Fruit fly (Drosophila melanogaster) whole organism, embryonic: ENCODE data around the gene CG7101.

Experiments
- BtbVII ChIP-seq: fragments of 200-800 bp; sonication (Bioruptor generic); optimal IDR thresholded peaks from 3 replicates; lab custom pipeline; 2017; ENCODE audit warnings: missing biosample characterization, mild to moderate bottlenecking, missing genetic modification characterization
- CG11723 ChIP-seq: fragments of 200-800 bp; sonication (Bioruptor generic); optimal IDR thresholded peaks from 2 replicates; lab custom pipeline; 2017; ENCODE audit warnings: missing biosample characterization, mild to moderate bottlenecking, missing genetic modification characterization
- CG13296 ChIP-seq: fragments of 200-800 bp; sonication (Bioruptor generic); optimal IDR thresholded peaks from 3 replicates; lab custom pipeline; 2018; ENCODE audit warnings: missing biosample characterization, mild to moderate bottlenecking, missing genetic modification characterization
- CG13624 ChIP-seq: fragments of 200-800 bp; sonication (Bioruptor generic); optimal IDR thresholded peaks from 2 replicates; lab custom pipeline; 2016; ENCODE audit warnings: missing biosample characterization, missing genetic modification characterization
- CG14014 ChIP-seq: fragments of 200-800 bp; sonication (Bioruptor generic); IDR thresholded peaks from 2 replicates; pipeline ENCODE4 v1.3.6; 2022; ENCODE audit warnings: missing biosample characterization, missing genetic modification characterization
- CG14050 ChIP-seq: fragments of 200-800 bp; sonication (Bioruptor generic); IDR thresholded peaks from 3 replicates; pipeline ENCODE4 v1.3.6; 2022; ENCODE audit warnings: missing biosample characterization, missing genetic modification characterization
- CG1603 ChIP-seq: fragments of 200-800 bp; sonication (Bioruptor generic); optimal IDR thresholded peaks from 2 replicates; lab custom pipeline; 2019; ENCODE audit warnings: missing biosample characterization, mild to moderate bottlenecking, missing genetic modification characterization, moderate library complexity
- CG17328 ChIP-seq: fragments of 200-800 bp; sonication (Bioruptor generic); IDR thresholded peaks from 2 replicates; pipeline ENCODE4 v1.3.6; 2022; ENCODE audit warnings: missing biosample characterization, missing genetic modification characterization
- CG17612 ChIP-seq: fragments of 200-800 bp; sonication (Bioruptor generic); IDR thresholded peaks from 2 replicates; pipeline ENCODE4 v1.3.6; 2022; ENCODE audit warnings: missing biosample characterization, missing genetic modification characterization
- CG17802 ChIP-seq: fragments of 200-800 bp; sonication (Bioruptor generic); optimal IDR thresholded peaks from 2 replicates; lab custom pipeline; 2018; ENCODE audit warnings: missing biosample characterization, mild to moderate bottlenecking, missing genetic modification characterization, moderate library complexity
- CG18262 ChIP-seq: fragments of 200-800 bp; optimal IDR thresholded peaks from 3 replicates; lab custom pipeline; 2019; ENCODE audit warnings: missing biosample characterization, mild to moderate bottlenecking, missing genetic modification characterization, moderate library complexity
- CG18619 ChIP-seq: fragments of 200-800 bp; sonication (Bioruptor generic); optimal IDR thresholded peaks from 3 replicates; lab custom pipeline; 2017; ENCODE audit warnings: missing biosample characterization, mild to moderate bottlenecking, missing genetic modification characterization
- CG31388 ChIP-seq: fragments of 200-800 bp; sonication (Bioruptor generic); optimal IDR thresholded peaks from 2 replicates; lab custom pipeline; 2016; ENCODE audit warnings: missing biosample characterization, missing genetic modification characterization
- CG32532 ChIP-seq: fragments of 200-800 bp; sonication (Bioruptor generic); IDR thresholded peaks from 2 replicates; pipeline ENCODE4 v1.3.6; 2022; ENCODE audit warnings: missing biosample characterization, missing genetic modification characterization
- CG4282 ChIP-seq: fragments of 200-800 bp; sonication (Bioruptor generic); optimal IDR thresholded peaks from 2 replicates; lab custom pipeline; 2016; ENCODE audit warnings: missing biosample characterization, missing genetic modification characterization
- CG6765 ChIP-seq: fragments of 200-800 bp; sonication (Bioruptor generic); optimal IDR thresholded peaks from 3 replicates; lab custom pipeline; 2017; ENCODE audit warnings: missing biosample characterization, mild to moderate bottlenecking, missing genetic modification characterization
- CG7357 ChIP-seq: fragments of 200-800 bp; sonication (Bioruptor generic); IDR thresholded peaks from 3 replicates; pipeline ENCODE4 v1.3.6; 2022; ENCODE audit warnings: missing biosample characterization, missing genetic modification characterization
- CG7556 ChIP-seq: fragments of 200-800 bp; sonication (Bioruptor generic); optimal IDR thresholded peaks from 2 replicates; lab custom pipeline; 2017; ENCODE audit warnings: missing biosample characterization, mild to moderate bottlenecking, missing genetic modification characterization
- CG9215 ChIP-seq: fragments of 200-800 bp; sonication (Bioruptor generic); IDR thresholded peaks from 2 replicates; pipeline ENCODE4 v1.3.6; 2022; ENCODE audit warnings: missing biosample characterization, missing genetic modification characterization
- CG9932 ChIP-seq: fragments of 200-800 bp; sonication (Bioruptor generic); IDR thresholded peaks from 2 replicates; pipeline ENCODE4 v1.3.6; 2022; ENCODE audit warnings: missing biosample characterization, missing genetic modification characterization
- D ChIP-seq, 2 experiments: fragments of 200-800 bp in 1 of 2; fragments of >200 bp in 1 of 2; sonication (Bioruptor generic) in 1 of 2; optimal IDR thresholded peaks; 2 replicates in 1 of 2; 3 replicates in 1 of 2; lab custom pipeline; 2017; ENCODE audit warnings: mild to moderate bottlenecking in 1 of 2, missing biosample characterization in 1 of 2, missing genetic modification characterization in 1 of 2, missing genetic modification reagents in 1 of 2
- Dek ChIP-seq: fragments of 200-800 bp; sonication (Bioruptor generic); optimal IDR thresholded peaks from 3 replicates; lab custom pipeline; 2019; ENCODE audit warnings: missing biosample characterization, mild to moderate bottlenecking, missing genetic modification characterization, moderate library complexity
- Doc3 ChIP-seq: fragments of 200-800 bp; sonication (Bioruptor generic); IDR thresholded peaks from 3 replicates; pipeline ENCODE4 v1.3.6; 2022; ENCODE audit warnings: missing biosample characterization, missing genetic modification characterization; ENCODE audit not compliant: partially characterized antibody
- Dp ChIP-seq: fragments of 200-800 bp; sonication (Bioruptor generic); optimal IDR thresholded peaks from 2 replicates; lab custom pipeline; 2018; ENCODE audit warnings: missing biosample characterization, mild to moderate bottlenecking, missing genetic modification characterization, moderate library complexity
- HHEX ChIP-seq: fragments of 200-800 bp; sonication (Bioruptor generic); optimal IDR thresholded peaks from 3 replicates; lab custom pipeline; 2017; ENCODE audit warnings: missing biosample characterization, mild to moderate bottlenecking, missing genetic modification characterization, missing genetic modification reagents
- HLH3B ChIP-seq: fragments of 200-800 bp; sonication (Bioruptor generic); IDR thresholded peaks from 2 replicates; pipeline ENCODE4 v1.3.6; 2022; ENCODE audit warnings: missing biosample characterization, missing genetic modification characterization
- HLH4C ChIP-seq: fragments of 200-800 bp; sonication (Bioruptor generic); IDR thresholded peaks from 3 replicates; pipeline ENCODE4 v1.3.6; 2022; ENCODE audit warnings: missing biosample characterization, missing genetic modification characterization; ENCODE audit not compliant: partially characterized antibody
- HmgD ChIP-seq: fragments of 200-800 bp; sonication (Bioruptor generic); optimal IDR thresholded peaks from 3 replicates; lab custom pipeline; 2016; ENCODE audit warnings: missing biosample characterization, missing genetic modification characterization
- Neu2 ChIP-seq: fragments of 200-800 bp; sonication (Bioruptor generic); optimal IDR thresholded peaks from 3 replicates; lab custom pipeline; 2016; ENCODE audit warnings: missing biosample characterization, missing genetic modification characterization, borderline replicate concordance
- Nf-YB ChIP-seq: fragments of 200-800 bp; sonication (Bioruptor generic); optimal IDR thresholded peaks from 3 replicates; lab custom pipeline; 2019; ENCODE audit warnings: missing biosample characterization, mild to moderate bottlenecking, missing genetic modification characterization, moderate library complexity
- Rx ChIP-seq: fragments of 200-800 bp; sonication (Bioruptor generic); IDR thresholded peaks from 2 replicates; pipeline ENCODE4 v1.3.6; 2022; ENCODE audit warnings: missing biosample characterization, missing genetic modification characterization
- Scr ChIP-seq: fragments of 200-800 bp; sonication (Bioruptor generic); IDR thresholded peaks from 2 replicates; pipeline ENCODE4 v1.3.6; 2022; ENCODE audit warnings: missing biosample characterization, missing genetic modification characterization; ENCODE audit not compliant: partially characterized antibody
- Xrp1 ChIP-seq: fragments of 200-800 bp; sonication (Bioruptor generic); IDR thresholded peaks from 2 replicates; pipeline ENCODE4 v1.3.6; 2022; ENCODE audit warnings: missing biosample characterization, missing genetic modification characterization
- az2 ChIP-seq: fragments of 200-800 bp; sonication (Bioruptor generic); optimal IDR thresholded peaks from 3 replicates; lab custom pipeline; 2016; ENCODE audit warnings: missing biosample characterization, missing genetic modification characterization
- en ChIP-seq: fragments of 200-800 bp; sonication (Bioruptor generic); optimal IDR thresholded peaks from 2 replicates; lab custom pipeline; 2016; ENCODE audit warnings: missing biosample characterization, missing genetic modification characterization
- fd102C ChIP-seq: fragments of 200-800 bp; sonication (Bioruptor generic); optimal IDR thresholded peaks from 2 replicates; lab custom pipeline; 2018; ENCODE audit warnings: missing biosample characterization, mild to moderate bottlenecking, missing genetic modification characterization, moderate library complexity
- fd3F ChIP-seq: fragments of 200-800 bp; sonication (Bioruptor generic); optimal IDR thresholded peaks from 2 replicates; lab custom pipeline; 2018; ENCODE audit warnings: missing biosample characterization, mild to moderate bottlenecking, missing genetic modification characterization, moderate library complexity
- gfzf ChIP-seq: fragments of 200-800 bp; sonication (Bioruptor generic); optimal IDR thresholded peaks from 2 replicates; lab custom pipeline; 2016; ENCODE audit warnings: missing biosample characterization, mild to moderate bottlenecking, missing genetic modification characterization, moderate library complexity
- hkb ChIP-seq, 2 experiments: fragments of 200-800 bp in 1 of 2; fragments of >200 bp in 1 of 2; sonication (Bioruptor generic) in 1 of 2; IDR thresholded peaks in 1 of 2; optimal IDR thresholded peaks in 1 of 2; 2 replicates each; pipeline versions ENCODE4 v1.3.6 to Lab custom; 2017 to 2022; ENCODE audit warnings: missing biosample characterization in 1 of 2, missing genetic modification characterization in 1 of 2
- nmo ChIP-seq: fragments of 200-800 bp; sonication (Bioruptor generic); optimal IDR thresholded peaks from 2 replicates; lab custom pipeline; 2018; ENCODE audit warnings: missing biosample characterization, mild to moderate bottlenecking, missing genetic modification characterization, moderate library complexity
- pan ChIP-seq, 4 experiments: fragments of >200 bp in 3 of 4; fragments of 200-800 bp in 1 of 4; sonication (Bioruptor generic) in 1 of 4; optimal IDR thresholded peaks in 3 of 4; IDR thresholded peaks in 1 of 4; 2 replicates each; pipeline versions ENCODE4 v1.3.6 to Lab custom; 2017 to 2022; ENCODE audit warnings: missing biosample characterization in 2 of 4, missing genetic modification characterization in 2 of 4, mixed read lengths in 1 of 4
- prd ChIP-seq, 3 experiments: fragments of >200 bp in 2 of 3; fragments of 200-800 bp in 1 of 3; sonication (Bioruptor generic) in 1 of 3; optimal IDR thresholded peaks in 2 of 3; IDR thresholded peaks in 1 of 3; 2 replicates in 2 of 3; 3 replicates in 1 of 3; pipeline versions ENCODE4 v1.3.6 to Lab custom; 2017 to 2022; ENCODE audit warnings: missing biosample characterization in 1 of 3, missing genetic modification characterization in 1 of 3
- pum ChIP-seq: fragments of 200-800 bp; sonication (Bioruptor generic); optimal IDR thresholded peaks from 2 replicates; lab custom pipeline; 2016; ENCODE audit warnings: missing biosample characterization, missing genetic modification characterization
- sc ChIP-seq, 3 experiments: fragments of >200 bp in 2 of 3; fragments of 200-800 bp in 1 of 3; sonication (Bioruptor generic) in 1 of 3; optimal IDR thresholded peaks; 2 replicates in 2 of 3; 3 replicates in 1 of 3; lab custom pipeline; 2017; ENCODE audit warnings: mild to moderate bottlenecking in 1 of 3, missing biosample characterization in 1 of 3, missing genetic modification characterization in 1 of 3, missing genetic modification reagents in 1 of 3
- sna ChIP-seq: fragments of 200-800 bp; sonication (Bioruptor generic); IDR thresholded peaks from 2 replicates; pipeline ENCODE4 v1.3.6; 2022; ENCODE audit warnings: missing biosample characterization, missing genetic modification characterization; ENCODE audit not compliant: partially characterized antibody
- so ChIP-seq: fragments of 200-800 bp; sonication (Bioruptor generic); IDR thresholded peaks from 3 replicates; pipeline ENCODE4 v1.3.6; 2022; ENCODE audit warnings: missing biosample characterization, missing genetic modification characterization
- vfl ChIP-seq: fragments of 200-800 bp; sonication (Bioruptor generic); optimal IDR thresholded peaks from 2 replicates; lab custom pipeline; 2016; ENCODE audit warnings: missing biosample characterization, missing genetic modification characterization

Gene CG7101

dm6 chrX:18834399-18834798 lies 4.0 kb downstream of the CG7101 start (continued):
- TF ChIP-seq CG9215 (GFP tag; lab: Robert Waterston, UW) (no peak), CG14050 (GFP tag; lab: Robert Waterston, UW) (0 out of 3 replicates have a peak, but pooled peaks have one; percentile 22), HmgD (GFP tag; lab: Kevin White, UChicago) (no peak), CG9932 (GFP tag; lab: Robert Waterston, UW) (no peak), CG7357 (no peak), fd102C (GFP tag; lab: Kevin White, UChicago) (no peak), nmo (peak; percentile 15), prd (optimal IDR thresholded peaks at IDR 0.05; lab: Kevin White, UChicago) (no peak), prd (GFP tag; IDR thresholded peaks at IDR 0.05; lab: Robert Waterston, UW) (peak; percentile 77), HLH4C (GFP tag; lab: Robert Waterston, UW) (no peak), pan (optimal IDR thresholded peaks at IDR 0.05; lab: Kevin White, UChicago) (no peak), pan (GFP tag; optimal IDR thresholded peaks at IDR 0.05 in 1 of 2, IDR thresholded peaks at IDR 0.05 in 1 of 2) (peak in 1 of 2 experiments; percentile 34), D (optimal IDR thresholded peaks at IDR 0.05; lab: Kevin White, UChicago) (no peak), D (GFP tag; optimal IDR thresholded peaks at IDR 0.05; lab: Kevin White, UChicago) (no peak), CG17612 (GFP tag; lab: Robert Waterston, UW) (no peak), CG13624 (GFP tag; lab: Kevin White, UChicago) (peak; percentile 2), Neu2 (no peak), CG32532 (GFP tag; lab: Robert Waterston, UW) (peak; percentile 52), CG4282 (GFP tag; lab: Kevin White, UChicago) (no peak), vfl (GFP tag; lab: Kevin White, UChicago) (no peak), gfzf (GFP tag; lab: Kevin White, UChicago) (no peak), CG18619 (GFP tag; lab: Kevin White, UChicago) (no peak), Doc3 (GFP tag; lab: Robert Waterston, UW) (no peak), CG17328 (GFP tag; lab: Robert Waterston, UW) (no peak), Xrp1 (GFP tag; lab: Robert Waterston, UW) (peak; percentile 53; the same call in 1 of the 2 replicates), Rx (GFP tag; lab: Robert Waterston, UW) (peak; percentile 52; the same call in 1 of the 2 replicates), so (GFP tag; lab: Robert Waterston, UW) (0 out of 3 replicates have a peak, but pooled peaks have one; percentile 44), az2 (GFP tag; lab: Kevin White, UChicago) (no peak), Scr (GFP tag; lab: Robert Waterston, UW) (no peak), CG11723 (GFP tag; lab: Kevin White, UChicago) (no peak), BtbVII (no peak), CG14014 (0 out of 2 replicates have a peak, but pooled peaks have one; percentile 19), CG31388 (no peak), CG7556 (GFP tag; lab: Kevin White, UChicago) (no peak), en (no peak), Nf-YB (no peak), CG1603 (peak; percentile 27), pum (GFP tag; lab: Kevin White, UChicago) (peak; percentile 17), sna (no peak), CG6765 (GFP tag; lab: Kevin White, UChicago) (no peak), CG17802 (tag; lab: Kevin White, UChicago) (no peak), fd3F (GFP tag; lab: Kevin White, UChicago) (no peak), sc (optimal IDR thresholded peaks at IDR 0.05; lab: Kevin White, UChicago) (no peak), sc (GFP tag; optimal IDR thresholded peaks at IDR 0.05; lab: Kevin White, UChicago) (no peak), CG18262 (tag; lab: Kevin White, UChicago) (peak; percentile 1), Dek (tag; lab: Kevin White, UChicago) (no peak), HLH3B (GFP tag; lab: Robert Waterston, UW) (peak; percentile 51), HHEX (GFP tag; lab: Kevin White, UChicago) (peak; percentile 41), CG13296 (no peak), hkb (optimal IDR thresholded peaks at IDR 0.05; lab: Kevin White, UChicago) (no peak), hkb (GFP tag; IDR thresholded peaks at IDR 0.05; lab: Robert Waterston, UW) (peak; percentile 47), Dp (GFP tag; lab: Kevin White, UChicago) (no peak)
